Worm (Caenorhabditis elegans): ENCODE results near the gene cah-4.
A peak's percentile ranks its signal among the peaks of the same experiment; 100 is the strongest.

Gene cah-4

DNA sequence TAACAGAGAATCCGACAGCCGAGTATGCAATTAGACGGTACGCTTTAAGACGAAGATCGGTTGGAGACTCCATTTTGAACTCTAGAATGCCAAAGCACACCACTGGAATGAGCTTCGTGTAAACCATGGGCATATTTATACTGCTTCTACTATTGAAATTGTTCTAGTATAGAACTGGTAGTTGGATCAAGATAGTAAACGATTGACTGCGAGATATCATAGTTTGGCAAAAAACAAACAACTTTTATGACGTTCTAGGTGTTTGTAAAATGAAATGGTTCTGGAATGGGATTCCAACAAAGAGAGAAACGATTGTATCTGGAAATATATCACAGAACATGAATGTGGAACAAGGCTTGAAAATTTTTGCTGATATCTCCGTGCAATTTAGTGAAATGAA, 31.4 kb upstream of the cah-4 start, which contains the start of gene col-185:
Gene col-185, minus strand, starts transcription at position 101 of the 400 bp plus-strand sequence.
- no peak for TF ChIP-seq dpff-1 (tag; optimal IDR thresholded peaks at IDR 0.05)
- TF ChIP-seq egrh-3 (GFP tag; IDR thresholded peaks at IDR 0.05): no peak
- no peak for TF ChIP-seq hmg-1.2 (GFP tag; IDR thresholded peaks at IDR 0.05)
- no peak for TF ChIP-seq cebp-1 (GFP tag; IDR thresholded peaks at IDR 0.05)
- no peak for TF ChIP-seq cebp-1 (tag; optimal IDR thresholded peaks at IDR 0.05)
- TF ChIP-seq zim-3 (tag; optimal IDR thresholded peaks at IDR 0.05): no peak
- no peak for TF ChIP-seq K12H6.12 (tag; optimal IDR thresholded peaks at IDR 0.05)
- TF ChIP-seq hlh-12 (tag; optimal IDR thresholded peaks at IDR 0.05): no peak
- no peak for TF ChIP-seq K11D2.4 (GFP tag; IDR thresholded peaks at IDR 0.05)
- no peak for TF ChIP-seq bed-1 (GFP tag; IDR thresholded peaks at IDR 0.05)
- TF ChIP-seq Y79H2A.3 (GFP tag; conservative IDR thresholded peaks at IDR 0.05): no peak
- no peak for TF ChIP-seq ztf-26 (tag; optimal IDR thresholded peaks at IDR 0.05)
- no peak for TF ChIP-seq ztf-6 (GFP tag; IDR thresholded peaks at IDR 0.05)
- no peak for TF ChIP-seq ceh-40 (GFP tag; IDR thresholded peaks at IDR 0.05)
- TF ChIP-seq let-607 (tag; optimal IDR thresholded peaks at IDR 0.05): no peak

DNA sequence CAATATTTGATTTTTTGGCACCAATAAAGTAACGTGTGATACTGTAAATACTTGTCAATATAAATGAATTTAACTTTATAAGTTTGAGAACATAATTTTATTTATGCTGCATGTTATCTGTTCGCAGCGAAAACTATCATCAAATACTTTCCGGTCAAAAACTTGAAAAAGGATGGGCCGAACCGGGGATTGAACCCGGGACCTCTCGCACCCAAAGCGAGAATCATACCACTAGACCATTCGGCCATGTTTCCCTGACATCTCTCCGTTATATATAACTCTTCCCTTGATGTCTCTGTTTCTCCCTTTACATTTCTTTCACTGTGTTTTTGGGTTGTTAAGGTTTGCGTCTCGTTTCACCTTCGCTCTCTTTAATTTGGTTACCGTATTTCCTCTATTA, 30.6 kb upstream of the cah-4 start:
- TF ChIP-seq mxl-1 (tag; optimal IDR thresholded peaks at IDR 0.05) (peak; percentile 50), F23B12.7 (tag; optimal IDR thresholded peaks at IDR 0.05; ENCODE audit: insufficient read depth) (peak; percentile 8), ZK185.1 (tag; optimal IDR thresholded peaks at IDR 0.05; ENCODE audit: poor library complexity, severe bottlenecking) (peak; percentile 88), lir-1 (GFP tag; conservative IDR thresholded peaks at IDR 0.05) (no peak), fkh-3 (tag; optimal IDR thresholded peaks at IDR 0.05) (peak; percentile 74), ztf-22 (GFP tag; optimal IDR thresholded peaks at IDR 0.05) (no peak), F55B11.4 (tag; optimal IDR thresholded peaks at IDR 0.05; ENCODE audit: borderline replicate concordance, insufficient read depth) (no peak), ekl-4 (GFP tag; IDR thresholded peaks at IDR 0.05) (no peak), Y95B8A.8 (GFP tag; IDR thresholded peaks at IDR 0.05) (peak; percentile 65; the same call in 1 of the 2 replicates), K11D2.4 (GFP tag; IDR thresholded peaks at IDR 0.05) (peak; percentile 57; the same call in 1 of the 2 replicates), nfyb-1 (GFP tag; IDR thresholded peaks at IDR 0.05) (peak; percentile 89), sptf-2 (GFP tag; optimal IDR thresholded peaks at IDR 0.05) (no peak), B0261.1 (tag; optimal IDR thresholded peaks at IDR 0.05) (peak; percentile 87), rcor-1 (GFP tag; IDR thresholded peaks at IDR 0.05) (peak; percentile 71), snpc-4 (GFP tag; optimal IDR thresholded peaks at IDR 0.05) (peak; percentile 64), snpc-4 (tag; optimal IDR thresholded peaks at IDR 0.05) (peak; percentile 55 to 82 (median 74)), zfh-2 (GFP tag; conservative IDR thresholded peaks at IDR 0.05) (no peak), C17E4.6 (GFP tag; IDR thresholded peaks at IDR 0.05) (0 out of 2 replicates have a peak, but pooled peaks have one; percentile 9), F37B4.10 (GFP tag; IDR thresholded peaks at IDR 0.05) (no peak), dox-1 (GFP tag; IDR thresholded peaks at IDR 0.05) (peak; percentile 86), ztf-18 (tag; optimal IDR thresholded peaks at IDR 0.05) (peak; percentile 67), hsf-1 (GFP tag; IDR thresholded peaks at IDR 0.05) (no peak), ztf-25 (GFP tag; IDR thresholded peaks at IDR 0.05) (0 out of 2 replicates have a peak, but pooled peaks have one; percentile 32), F57C9.4 (tag; optimal IDR thresholded peaks at IDR 0.05) (no peak), tbp1 (GFP tag; optimal IDR thresholded peaks at IDR 0.05) (peak; percentile 93), athp-1 (tag; optimal IDR thresholded peaks at IDR 0.05) (peak; percentile 53), Y56A3A.18 (GFP tag; IDR thresholded peaks at IDR 0.05) (peak; percentile 95), lin-40 (tag; optimal IDR thresholded peaks at IDR 0.05) (peak; percentile 80), attf-5 (GFP tag; optimal IDR thresholded peaks at IDR 0.05) (peak; percentile 53), ceh-40 (GFP tag; IDR thresholded peaks at IDR 0.05) (peak; percentile 65; the same call in 1 of the 2 replicates), egl-18 (GFP tag; IDR thresholded peaks at IDR 0.05) (no peak), B0336.3 (GFP tag; IDR thresholded peaks at IDR 0.05) (peak; percentile 16; the same call in 1 of the 2 replicates), egl-44 (GFP tag; IDR thresholded peaks at IDR 0.05) (peak; percentile 78; the same call in 1 of the 2 replicates), F52B5.7 (tag; optimal IDR thresholded peaks at IDR 0.05) (peak; percentile 9), let-607 (tag; optimal IDR thresholded peaks at IDR 0.05) (peak in 1 of 2 experiments; percentile 30), attf-3 (GFP tag; conservative IDR thresholded peaks at IDR 0.05) (peak; percentile 57)
